Worm (Caenorhabditis elegans) whole organism, L2 larva: Measurements from ENCODE around the gene F44A2.5.

ENCODE experiments used
- R02D3.7 ChIP-seq: fragments of 150-350 bp; optimal IDR thresholded peaks from 2 replicates; lab custom pipeline; 2014; ENCODE audit warnings: missing biosample characterization, missing genetic modification characterization
- aly-2 ChIP-seq: fragments of 150-350 bp; optimal IDR thresholded peaks from 2 replicates; lab custom pipeline; 2014; ENCODE audit warnings: missing biosample characterization, missing genetic modification characterization
- lsy-2 ChIP-seq, 2 experiments: fragments of 150-350 bp in 1 of 2; sonication (generic microtip) in 1 of 2; optimal IDR thresholded peaks; 2 replicates each; lab custom pipeline; 2014 to 2017; ENCODE audit warnings: missing biosample characterization in 2 of 2, missing genetic modification characterization in 2 of 2
- nhr-11 ChIP-seq: fragments of 150-350 bp; optimal IDR thresholded peaks from 2 replicates; lab custom pipeline; 2014; ENCODE audit warnings: missing biosample characterization, missing genetic modification characterization
- nhr-237 ChIP-seq: fragments of 150-350 bp; optimal IDR thresholded peaks from 2 replicates; lab custom pipeline; 2014; ENCODE audit warnings: missing biosample characterization, missing genetic modification characterization
- snpc-4 ChIP-seq: fragments of 150-350 bp; optimal IDR thresholded peaks from 2 replicates; lab custom pipeline; 2014; ENCODE audit warnings: missing biosample characterization, missing genetic modification characterization
- unc-39 ChIP-seq: fragments of 150-350 bp; optimal IDR thresholded peaks from 2 replicates; lab custom pipeline; 2014; ENCODE audit warnings: missing biosample characterization, missing genetic modification characterization

DNA sequence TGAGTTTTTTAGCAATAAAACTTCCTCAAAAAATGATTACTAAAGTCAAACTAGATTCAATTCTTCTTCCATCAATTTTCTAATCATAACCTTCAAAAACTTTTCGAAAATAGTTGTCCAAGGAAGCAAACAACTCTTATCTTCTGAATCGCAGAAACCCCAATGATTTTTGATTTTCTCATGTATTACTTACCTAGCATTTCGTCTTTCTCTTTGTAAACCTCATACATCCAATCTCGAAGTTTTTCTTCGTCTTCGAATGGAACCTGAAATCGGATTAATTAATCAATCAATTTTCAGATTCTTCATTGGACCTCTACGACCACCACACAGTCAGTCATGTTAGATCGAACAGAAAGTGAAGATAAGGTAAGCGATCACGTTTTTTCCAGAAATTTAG lies 31.2 kb downstream of the F44A2.5 start, which contains the start of gene K07B1.4:
- TF ChIP-seq nhr-11 (tag; lab: Kevin White, UChicago) (no peak), aly-2 (tag; lab: Kevin White, UChicago) (no peak), unc-39 (no peak), R02D3.7 (tag; lab: Kevin White, UChicago) (no peak), snpc-4 (no peak), lsy-2 (tag; optimal IDR thresholded peaks at IDR 0.05; lab: Kevin White, UChicago) (no peak), nhr-237 (tag; lab: Kevin White, UChicago) (no peak)
